Worm (Caenorhabditis elegans) whole organism, young adult: ENCODE results near the gene him-5.

Experiments
- C06A6.2 ChIP-seq: fragments of 200-800 bp; sonication (Bioruptor generic); conservative IDR thresholded peaks from 2 replicates; pipeline ENCODE4 v1.3.6; 2022; ENCODE audit warnings: missing genetic modification characterization, missing compliant biosample characterization
- F39B2.1 ChIP-seq: fragments of 200-800 bp; sonication (Bioruptor generic); IDR thresholded peaks from 2 replicates; pipeline ENCODE4 v1.3.6; 2022; ENCODE audit warnings: missing genetic modification reagents, missing genetic modification characterization, missing compliant biosample characterization
- F49E8.2 ChIP-seq: sonication (generic microtip); optimal IDR thresholded peaks from 3 replicates; lab custom pipeline; 2017; ENCODE audit warnings: missing genetic modification characterization, mild to moderate bottlenecking, missing compliant biosample characterization, antibody characterized with exemption, moderate library complexity; ENCODE audit not compliant: insufficient read depth
- F52B5.7 ChIP-seq: sonication (generic microtip); optimal IDR thresholded peaks from 2 replicates; lab custom pipeline; 2016; ENCODE audit warnings: mild to moderate bottlenecking, missing genetic modification characterization, missing compliant biosample characterization
- Y53F4B.3 ChIP-seq: fragments of 200-800 bp; sonication (Bioruptor generic); IDR thresholded peaks from 2 replicates; pipeline ENCODE4 v1.3.6; 2022; ENCODE audit warnings: missing genetic modification reagents, missing genetic modification characterization, missing compliant biosample characterization
- aptf-3 ChIP-seq: fragments of 200-800 bp; sonication (Bioruptor generic); IDR thresholded peaks from 2 replicates; pipeline ENCODE4 v1.3.6; 2022; ENCODE audit warnings: missing genetic modification characterization, missing compliant biosample characterization
- attf-6 ChIP-seq: fragments of 200-800 bp; sonication (Bioruptor generic); IDR thresholded peaks from 2 replicates; pipeline ENCODE4 v1.3.6; 2022; ENCODE audit warnings: missing genetic modification reagents, missing genetic modification characterization, missing compliant biosample characterization
- hlh-26 ChIP-seq: fragments of 200-800 bp; sonication (Bioruptor generic); conservative IDR thresholded peaks from 2 replicates; pipeline ENCODE4 v1.3.6; 2022; ENCODE audit warnings: missing genetic modification reagents, missing genetic modification characterization, missing compliant biosample characterization
- lin-26 ChIP-seq: fragments of 200-800 bp; sonication (Bioruptor generic); IDR thresholded peaks from 2 replicates; pipeline ENCODE4 v1.3.6; 2022; ENCODE audit warnings: missing genetic modification reagents, missing genetic modification characterization, missing compliant biosample characterization
- nfya-1 ChIP-seq: sonication (generic microtip); optimal IDR thresholded peaks from 2 replicates; lab custom pipeline; 2017; ENCODE audit warnings: antibody characterized with exemption, missing compliant biosample characterization, missing genetic modification characterization, borderline replicate concordance; ENCODE audit not compliant: insufficient read depth
- pbrm-1 ChIP-seq: fragments of 200-800 bp; sonication (Bioruptor generic); IDR thresholded peaks from 2 replicates; pipeline ENCODE4 v1.3.6; 2022; ENCODE audit warnings: missing genetic modification reagents, missing genetic modification characterization, missing compliant biosample characterization
- snpc-1.1 ChIP-seq: sonication (generic microtip); optimal IDR thresholded peaks from 2 replicates; lab custom pipeline; 2017; ENCODE audit warnings: missing genetic modification characterization, mild to moderate bottlenecking, missing compliant biosample characterization, antibody characterized with exemption, moderate library complexity, missing genotype, missing genetic modification reagents; ENCODE audit not compliant: insufficient read depth
- snpc-1.3 ChIP-seq: sonication (generic microtip); optimal IDR thresholded peaks from 2 replicates; lab custom pipeline; 2017; ENCODE audit warnings: missing genetic modification characterization, mild to moderate bottlenecking, missing compliant biosample characterization, antibody characterized with exemption, moderate library complexity, missing genotype, missing genetic modification reagents; ENCODE audit not compliant: insufficient read depth
- snpc-3.4 ChIP-seq: sonication (generic microtip); optimal IDR thresholded peaks from 2 replicates; lab custom pipeline; 2017; ENCODE audit warnings: missing genetic modification characterization, mild to moderate bottlenecking, missing compliant biosample characterization, antibody characterized with exemption, moderate library complexity, missing genotype, missing genetic modification reagents

DNA sequence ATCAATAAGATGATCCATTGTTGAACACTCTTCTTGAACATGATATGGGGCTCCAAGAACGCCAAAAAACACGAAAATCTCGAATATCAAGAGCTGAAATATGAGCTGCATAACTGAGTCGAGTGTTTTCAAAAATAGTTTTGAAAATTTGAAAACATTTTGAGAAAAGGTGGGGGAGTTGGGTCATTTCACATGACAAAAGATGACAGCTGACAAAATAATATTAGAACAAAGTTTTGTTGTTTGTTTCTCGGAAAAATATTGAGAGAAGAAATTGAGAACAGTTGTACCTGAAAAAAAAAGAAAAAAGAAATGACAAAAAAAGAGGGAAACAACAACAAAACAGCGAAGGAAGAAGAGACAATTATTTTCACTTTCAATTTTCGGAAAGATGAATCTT is 8.3 kb downstream of the him-5 start, which contains the start of the genes D1086.2 and D1086.1:
- TF ChIP-seq pbrm-1 (GFP tag; lab: Robert Waterston, UW) (no peak), C06A6.2 (GFP tag; lab: Robert Waterston, UW) (no peak), nfya-1 (tag; lab: Kevin White, UChicago) (no peak), snpc-1.3 (tag; lab: Kevin White, UChicago) (no peak), hlh-26 (GFP tag; lab: Robert Waterston, UW) (no peak), F52B5.7 (tag; lab: Kevin White, UChicago) (no peak), attf-6 (no peak), Y53F4B.3 (GFP tag; lab: Robert Waterston, UW) (no peak), snpc-3.4 (tag; lab: Kevin White, UChicago) (no peak), aptf-3 (GFP tag; lab: Robert Waterston, UW) (no peak), F39B2.1 (GFP tag; lab: Robert Waterston, UW) (no peak), snpc-1.1 (tag; lab: Kevin White, UChicago) (no peak), F49E8.2 (no peak), lin-26 (GFP tag; lab: Robert Waterston, UW) (no peak)
